Worm (Caenorhabditis elegans): ENCODE results near the gene trpp-5.
A peak's percentile ranks its signal among the peaks of the same experiment; 100 is the strongest.

trpp-5 gene

ce11 chrII:12224916-12225406 lies 22.8 kb upstream of the trpp-5 start, which contains the start of the genes pqn-87 and rsr-2 (continued):
- TF ChIP-seq pbrm-1 (GFP tag; IDR thresholded peaks at IDR 0.05) = no peak

- TF ChIP-seq nhr-90 (tag; optimal IDR thresholded peaks at IDR 0.05) (peak; percentile 30), B0261.1 (tag; optimal IDR thresholded peaks at IDR 0.05) (no peak), hrde-1 (tag; optimal IDR thresholded peaks at IDR 0.05; ENCODE audit: borderline replicate concordance) (no peak), ceh-100 (GFP tag; IDR thresholded peaks at IDR 0.05) (no peak), madf-10 (tag; optimal IDR thresholded peaks at IDR 0.05) (peak; percentile 78), dpl-1 (GFP tag; optimal IDR thresholded peaks at IDR 0.05) (no peak), dpff-1 (tag; optimal IDR thresholded peaks at IDR 0.05) (no peak), him-1 (tag; optimal IDR thresholded peaks at IDR 0.05) (no peak), F52B5.7 (tag; optimal IDR thresholded peaks at IDR 0.05) (peak; percentile 30), snpc-1.1 (tag; optimal IDR thresholded peaks at IDR 0.05; ENCODE audit: insufficient read depth) (no peak), repo-1 (tag; optimal IDR thresholded peaks at IDR 0.05) (no peak), T26A5.8 (tag; optimal IDR thresholded peaks at IDR 0.05) (no peak), nfyb-1 (GFP tag; IDR thresholded peaks at IDR 0.05) (peak; percentile 79), B0336.3 (GFP tag; IDR thresholded peaks at IDR 0.05) (peak; percentile 31; the same call in 1 of the 2 replicates), C06A6.2 (GFP tag; conservative IDR thresholded peaks at IDR 0.05) (no peak), tbp1 (GFP tag; optimal IDR thresholded peaks at IDR 0.05) (peak; percentile 34), sptf-2 (GFP tag; optimal IDR thresholded peaks at IDR 0.05) (no peak), hlh-12 (tag; optimal IDR thresholded peaks at IDR 0.05) (no peak), chd-7 (tag; optimal IDR thresholded peaks at IDR 0.05) (peak; percentile 54), attf-3 (GFP tag; conservative IDR thresholded peaks at IDR 0.05) (no peak), tbx-9 (tag; optimal IDR thresholded peaks at IDR 0.05; ENCODE audit: borderline replicate concordance) (no peak), hmg-1.2 (GFP tag; IDR thresholded peaks at IDR 0.05) (peak; percentile 78; the same call in 1 of the 2 replicates), atf-7 (tag; optimal IDR thresholded peaks at IDR 0.05) (no peak), ceh-27 (GFP tag; optimal IDR thresholded peaks at IDR 0.05) (peak; percentile 78), F33H1.4 (GFP tag; IDR thresholded peaks at IDR 0.05) (peak; percentile 10; the same call in 1 of the 2 replicates), aptf-2 (GFP tag; conservative IDR thresholded peaks at IDR 0.05) (no peak), F39B2.1 (GFP tag; IDR thresholded peaks at IDR 0.05) (no peak), Y95B8A.8 (GFP tag; IDR thresholded peaks at IDR 0.05) (no peak), ama-1 (optimal IDR thresholded peaks at IDR 0.05) (no peak), ama-1 (GFP tag; optimal IDR thresholded peaks at IDR 0.05) (no peak), ztf-26 (tag; optimal IDR thresholded peaks at IDR 0.05) (peak; percentile 53), nhr-27 (tag; optimal IDR thresholded peaks at IDR 0.05) (no peak), lin-26 (GFP tag; IDR thresholded peaks at IDR 0.05) (0 out of 2 replicates have a peak, but pooled peaks have one; percentile 59), let-526 (GFP tag; IDR thresholded peaks at IDR 0.05) (no peak), nhr-80 (tag; optimal IDR thresholded peaks at IDR 0.05) (peak; percentile 40), Y79H2A.3 (GFP tag; conservative IDR thresholded peaks at IDR 0.05) (no peak), lag-1 (GFP tag; IDR thresholded peaks at IDR 0.05) (no peak), madf-6 (GFP tag; IDR thresholded peaks at IDR 0.05) (no peak), ztf-25 (GFP tag; IDR thresholded peaks at IDR 0.05) (no peak), F57C9.4 (tag; optimal IDR thresholded peaks at IDR 0.05) (no peak), F49E8.2 (tag; optimal IDR thresholded peaks at IDR 0.05; ENCODE audit: insufficient read depth) (no peak), sea-2 (GFP tag; IDR thresholded peaks at IDR 0.05) (no peak), F22D6.2 (tag; optimal IDR thresholded peaks at IDR 0.05) (no peak), rpc-1 (optimal IDR thresholded peaks at IDR 0.05) (no peak), rpc-1 (tag; optimal IDR thresholded peaks at IDR 0.05) (no peak), gei-17 (GFP tag; optimal IDR thresholded peaks at IDR 0.05) (peak; percentile 36), F10E7.11 (tag; optimal IDR thresholded peaks at IDR 0.05) (no peak), efl-1 (GFP tag; optimal IDR thresholded peaks at IDR 0.05) (no peak)
Measured at ce11 chrII:12222524-12222923, 20.3 kb upstream of the trpp-5 start.
